Fruit fly (Drosophila melanogaster): Measurements from ENCODE around the gene Arl8.

Arl8 gene

dm6 chr3R:8142113-8142512, 15.7 kb downstream of the Arl8 start (continued):
- TF ChIP-seq Smox (GFP tag; optimal IDR thresholded peaks at IDR 0.05) (peak; percentile 76), Sox102F (GFP tag; optimal IDR thresholded peaks at IDR 0.05) (peak; percentile 70), svp (GFP tag) (peak; percentile 83), CG8632 (GFP tag; optimal IDR thresholded peaks at IDR 0.05) (peak; percentile 11), Ets96B (tag; optimal IDR thresholded peaks at IDR 0.05) (peak; percentile 23), CG32006 (GFP tag; optimal IDR thresholded peaks at IDR 0.05) (peak; percentile 3), CG4318 (GFP tag; optimal IDR thresholded peaks at IDR 0.05) (no peak), CG3032 (tag; optimal IDR thresholded peaks at IDR 0.05) (peak; percentile 31), net (GFP tag; optimal IDR thresholded peaks at IDR 0.05) (no peak), fd85E (GFP tag; optimal IDR thresholded peaks at IDR 0.05) (no peak), Eip78C (GFP tag) (peak; percentile 80), CG10669 (GFP tag; optimal IDR thresholded peaks at IDR 0.05) (peak; percentile 35), CG9139 (GFP tag; optimal IDR thresholded peaks at IDR 0.05) (no peak), Sox14 (GFP tag; optimal IDR thresholded peaks at IDR 0.05) (peak; percentile 72), CG16779 (tag; optimal IDR thresholded peaks at IDR 0.05) (no peak), CG11294 (GFP tag; IDR thresholded peaks at IDR 0.05) (no peak), CG31627 (GFP tag; optimal IDR thresholded peaks at IDR 0.05) (peak; percentile 74), vri (GFP tag; optimal IDR thresholded peaks at IDR 0.05) (peak; percentile 68), CG11762 (GFP tag; optimal IDR thresholded peaks at IDR 0.05; ENCODE audit: insufficient read depth) (no peak), achi (GFP tag; optimal IDR thresholded peaks at IDR 0.05) (peak; percentile 54), salr (GFP tag; optimal IDR thresholded peaks at IDR 0.05) (peak in 1 of 2 experiments; percentile 29), Eip75B (GFP tag; optimal IDR thresholded peaks at IDR 0.05) (peak; percentile 50), fkh (GFP tag; optimal IDR thresholded peaks at IDR 0.05) (no peak), OdsH (GFP tag; optimal IDR thresholded peaks at IDR 0.05) (peak; percentile 31), fd59A (GFP tag; optimal IDR thresholded peaks at IDR 0.05) (no peak), lz (GFP tag; optimal IDR thresholded peaks at IDR 0.05) (peak; percentile 73), spab (GFP tag; optimal IDR thresholded peaks at IDR 0.05) (peak; percentile 13), CG3919 (GFP tag; optimal IDR thresholded peaks at IDR 0.05) (peak; percentile 60)

- no peak for TF ChIP-seq dac (GFP tag; optimal IDR thresholded peaks at IDR 0.05)
- no peak for TF ChIP-seq eg (GFP tag; IDR thresholded peaks at IDR 0.05)
- TF ChIP-seq Hr38 (GFP tag; optimal IDR thresholded peaks at IDR 0.05): no peak
- TF ChIP-seq ss (GFP tag; optimal IDR thresholded peaks at IDR 0.05): peak in 1 of 2 experiments; percentile 60
Measured at dm6 chr3R:8145764-8146163, 19.4 kb downstream of the Arl8 start.

dm6 chr3R:8146892-8147384, 20.5 kb downstream of the Arl8 start:
- TF ChIP-seq CG31627 (GFP tag; optimal IDR thresholded peaks at IDR 0.05) (no peak), eg (GFP tag; IDR thresholded peaks at IDR 0.05) (no peak), Eip93F (GFP tag; optimal IDR thresholded peaks at IDR 0.05) (no peak), CG32006 (GFP tag; optimal IDR thresholded peaks at IDR 0.05) (no peak), CG6792 (GFP tag; optimal IDR thresholded peaks at IDR 0.05) (no peak), dac (GFP tag; optimal IDR thresholded peaks at IDR 0.05) (no peak), CG10631 (GFP tag; optimal IDR thresholded peaks at IDR 0.05) (no peak), vri (GFP tag; optimal IDR thresholded peaks at IDR 0.05) (no peak), CG8119 (GFP tag; IDR thresholded peaks at IDR 0.05) (no peak), Ets21C (GFP tag; optimal IDR thresholded peaks at IDR 0.05) (no peak), CG9139 (GFP tag; optimal IDR thresholded peaks at IDR 0.05) (no peak), fd85E (GFP tag; optimal IDR thresholded peaks at IDR 0.05) (no peak), Sox102F (GFP tag; optimal IDR thresholded peaks at IDR 0.05) (no peak), Ets96B (tag; optimal IDR thresholded peaks at IDR 0.05) (no peak), Lpt (GFP tag; optimal IDR thresholded peaks at IDR 0.05) (no peak), Eip75B (GFP tag; optimal IDR thresholded peaks at IDR 0.05) (no peak)
